Fruit fly (Drosophila melanogaster) whole organism, pupa: Measurements from ENCODE around the gene hydra.
A peak's percentile ranks its signal among the peaks of the same experiment; 100 is the strongest.

Experiments
- CG10348 ChIP-seq: fragments of 200-800 bp; sonication (Bioruptor generic); IDR thresholded peaks from 2 replicates; pipeline ENCODE4 v1.3.6; 2022; ENCODE audit warnings: missing biosample characterization, missing genetic modification characterization
- CG12605 ChIP-seq: fragments of 200-800 bp; sonication (Bioruptor generic); IDR thresholded peaks from 2 replicates; pipeline ENCODE4 v1.3.6; 2022; ENCODE audit warnings: missing biosample characterization, missing genetic modification characterization
- CG13204 ChIP-seq: fragments of 200-800 bp; sonication (Bioruptor generic); optimal IDR thresholded peaks from 2 replicates; lab custom pipeline; 2018; ENCODE audit warnings: missing biosample characterization, mild to moderate bottlenecking, missing genetic modification characterization, moderate library complexity
- CG14655 ChIP-seq: fragments of 200-800 bp; sonication (Bioruptor generic); optimal IDR thresholded peaks from 3 replicates; lab custom pipeline; 2017; ENCODE audit warnings: mild to moderate bottlenecking, missing biosample characterization, missing genetic modification reagents, missing genetic modification characterization
- CG15710 ChIP-seq: fragments of 200-800 bp; sonication (Bioruptor generic); optimal IDR thresholded peaks from 2 replicates; lab custom pipeline; 2018; ENCODE audit warnings: missing biosample characterization, mild to moderate bottlenecking, missing genetic modification characterization, moderate library complexity
- CG17806 ChIP-seq: fragments of 200-800 bp; sonication (Bioruptor generic); optimal IDR thresholded peaks from 2 replicates; lab custom pipeline; 2018; ENCODE audit warnings: missing biosample characterization, mild to moderate bottlenecking, missing genetic modification characterization, moderate library complexity
- CG32121 ChIP-seq: fragments of 200-800 bp; sonication (Bioruptor generic); IDR thresholded peaks from 2 replicates; pipeline ENCODE4 v1.3.6; 2022; ENCODE audit warnings: missing biosample characterization, missing genetic modification characterization
- CG34367 ChIP-seq: fragments of 200-800 bp; sonication (Bioruptor generic); optimal IDR thresholded peaks from 2 replicates; lab custom pipeline; 2018; ENCODE audit warnings: missing biosample characterization, mild to moderate bottlenecking, missing genetic modification characterization
- CG4496 ChIP-seq: fragments of 200-800 bp; sonication (Bioruptor generic); IDR thresholded peaks from 3 replicates; pipeline ENCODE4 v1.3.6; 2022; ENCODE audit warnings: missing biosample characterization, missing genetic modification characterization
- CG8159 ChIP-seq: fragments of 200-800 bp; sonication (Bioruptor generic); optimal IDR thresholded peaks from 3 replicates; lab custom pipeline; 2018; ENCODE audit warnings: missing biosample characterization, mild to moderate bottlenecking, missing genetic modification characterization, moderate library complexity
- CG8301 ChIP-seq: fragments of 200-800 bp; sonication (Bioruptor generic); optimal IDR thresholded peaks from 2 replicates; lab custom pipeline; 2018; ENCODE audit warnings: missing biosample characterization, mild to moderate bottlenecking, missing genetic modification characterization
- CG9948 ChIP-seq: fragments of 200-800 bp; sonication (Bioruptor generic); optimal IDR thresholded peaks from 2 replicates; lab custom pipeline; 2018; ENCODE audit warnings: missing biosample characterization, mild to moderate bottlenecking, missing genetic modification characterization, moderate library complexity
- D1 ChIP-seq: fragments of 200-800 bp; sonication (Bioruptor generic); optimal IDR thresholded peaks from 2 replicates; lab custom pipeline; 2018; ENCODE audit warnings: missing biosample characterization, mild to moderate bottlenecking, missing genetic modification characterization, moderate library complexity
- EcR ChIP-seq: fragments of 200-800 bp; sonication (Bioruptor generic); optimal IDR thresholded peaks from 3 replicates; lab custom pipeline; 2019; ENCODE audit warnings: missing biosample characterization, missing genetic modification characterization, mild to moderate bottlenecking, moderate library complexity, missing genetic modification reagents
- Ets98B ChIP-seq: fragments of 200-800 bp; sonication (Bioruptor generic); IDR thresholded peaks from 2 replicates; pipeline ENCODE4 v1.3.6; 2022; ENCODE audit warnings: missing biosample characterization, missing genetic modification characterization
- Pif1A ChIP-seq: fragments of 200-800 bp; sonication (Bioruptor generic); optimal IDR thresholded peaks from 3 replicates; lab custom pipeline; 2016; ENCODE audit warnings: missing biosample characterization, missing genetic modification characterization
- Pif1B ChIP-seq: fragments of 200-800 bp; sonication (Bioruptor generic); optimal IDR thresholded peaks from 3 replicates; lab custom pipeline; 2016; ENCODE audit warnings: missing biosample characterization, missing genetic modification characterization
- Snoo ChIP-seq: fragments of 200-800 bp; sonication (Bioruptor generic); optimal IDR thresholded peaks from 3 replicates; lab custom pipeline; 2017; ENCODE audit warnings: missing biosample characterization, mild to moderate bottlenecking, missing genetic modification characterization, inconsistent platforms
- fd96Ca ChIP-seq: fragments of 200-800 bp; sonication (Bioruptor generic); IDR thresholded peaks from 3 replicates; pipeline ENCODE4 v1.3.6; 2022; ENCODE audit warnings: missing biosample characterization, missing genetic modification characterization
- gl ChIP-seq: fragments of 200-800 bp; sonication (Bioruptor generic); optimal IDR thresholded peaks from 2 replicates; lab custom pipeline; 2018; ENCODE audit warnings: missing biosample characterization, mild to moderate bottlenecking, missing genetic modification characterization
- rn ChIP-seq: fragments of 200-800 bp; sonication (Bioruptor generic); IDR thresholded peaks from 2 replicates; pipeline ENCODE4 v1.3.6; 2022; ENCODE audit warnings: missing biosample characterization, missing genetic modification characterization

Gene hydra

dm6 chrX:20709682-20710081 is 32.8 kb upstream of the hydra start:
- TF ChIP-seq CG10348 (no peak), fd96Ca (GFP tag; lab: Robert Waterston, UW) (no peak), CG17806 (no peak), gl (tag; lab: Kevin White, UChicago) (no peak), CG4496 (GFP tag; lab: Robert Waterston, UW) (no peak), rn (no peak)
- TF ChIP-seq, all 21 proteins: peak for 0

dm6 chrX:20704337-20704736 is 27.5 kb upstream of the hydra start:
- TF ChIP-seq fd96Ca (GFP tag; lab: Robert Waterston, UW) (no peak), CG32121 (GFP tag; lab: Robert Waterston, UW) (no peak)

dm6 chrX:20702904-20703303 is 26.0 kb upstream of the hydra start:
- TF ChIP-seq CG14655 (GFP tag; lab: Kevin White, UChicago) (no peak), D1 (no peak), fd96Ca (GFP tag; lab: Robert Waterston, UW) (no peak), CG32121 (GFP tag; lab: Robert Waterston, UW) (no peak), CG8301 (tag; lab: Kevin White, UChicago) (no peak), CG34367 (tag; lab: Kevin White, UChicago) (no peak), CG15710 (tag; lab: Kevin White, UChicago) (no peak), EcR (GFP tag; lab: Kevin White, UChicago) (no peak), CG10348 (no peak), CG13204 (GFP tag; lab: Kevin White, UChicago) (no peak)

dm6 chrX:20693814-20694452 is 17.1 kb upstream of the hydra start:
- TF ChIP-seq CG32121 (GFP tag; lab: Robert Waterston, UW), result 0 out of 2 replicates have a peak, but pooled peaks have one; percentile 17
- no peak for TF ChIP-seq Ets98B (GFP tag; lab: Robert Waterston, UW)
- no peak for TF ChIP-seq CG4496 (GFP tag; lab: Robert Waterston, UW)
- peak; percentile 35 for TF ChIP-seq CG14655 (GFP tag; lab: Kevin White, UChicago)
- TF ChIP-seq CG13204 (GFP tag; lab: Kevin White, UChicago), result no peak
- TF ChIP-seq Snoo (tag; lab: Kevin White, UChicago), result no peak
- peak; percentile 3 for TF ChIP-seq CG8301 (tag; lab: Kevin White, UChicago)
- TF ChIP-seq CG10348, result no peak
- TF ChIP-seq Pif1A (GFP tag; lab: Kevin White, UChicago), result no peak

DNA sequence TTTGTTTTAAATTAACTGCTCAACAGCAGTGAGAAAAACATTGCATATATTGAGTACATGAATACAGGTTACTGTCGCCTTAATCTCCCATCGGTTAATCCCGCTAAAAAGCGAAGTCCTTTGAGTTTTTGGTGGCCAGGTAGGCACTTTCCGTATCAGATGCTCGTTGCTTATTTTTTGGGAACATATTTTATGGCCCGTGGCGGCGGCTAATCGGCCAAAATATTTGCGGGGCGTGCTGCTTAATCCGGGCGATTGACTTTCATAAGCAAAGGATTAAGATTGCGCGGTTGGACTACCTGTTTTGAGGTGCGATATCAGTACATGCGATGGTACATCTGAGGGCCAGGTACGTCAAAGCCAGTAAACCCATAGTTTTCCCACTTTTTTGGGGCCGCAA is 14.3 kb upstream of the hydra start:
- no peak for TF ChIP-seq CG8159 (tag; lab: Kevin White, UChicago)
- no peak for TF ChIP-seq EcR (GFP tag; lab: Kevin White, UChicago)
- no peak for TF ChIP-seq CG17806
- no peak for TF ChIP-seq CG8301 (tag; lab: Kevin White, UChicago)
- TF ChIP-seq CG12605 (GFP tag; lab: Robert Waterston, UW), result no peak
- TF ChIP-seq CG14655 (GFP tag; lab: Kevin White, UChicago), result no peak
- TF ChIP-seq CG34367 (tag; lab: Kevin White, UChicago), result no peak
- no peak for TF ChIP-seq rn
- TF ChIP-seq Ets98B (GFP tag; lab: Robert Waterston, UW), result no peak
- no peak for TF ChIP-seq CG4496 (GFP tag; lab: Robert Waterston, UW)
- no peak for TF ChIP-seq CG15710 (tag; lab: Kevin White, UChicago)
- no peak for TF ChIP-seq CG13204 (GFP tag; lab: Kevin White, UChicago)
- no peak for TF ChIP-seq D1
- TF ChIP-seq gl (tag; lab: Kevin White, UChicago), result no peak
- no peak for TF ChIP-seq Snoo (tag; lab: Kevin White, UChicago)
- TF ChIP-seq Pif1B (GFP tag; lab: Kevin White, UChicago), result no peak
- no peak for TF ChIP-seq CG9948 (tag; lab: Kevin White, UChicago)

dm6 chrX:20690454-20690853 is 13.6 kb upstream of the hydra start, which contains the start of gene run:
run (plus strand) TSS chrX:20690670.
- TF ChIP-seq CG10348, result no peak
- TF ChIP-seq CG8159 (tag; lab: Kevin White, UChicago), result no peak
- TF ChIP-seq CG32121 (GFP tag; lab: Robert Waterston, UW), result no peak
- TF ChIP-seq Pif1B (GFP tag; lab: Kevin White, UChicago), result no peak
- no peak for TF ChIP-seq Snoo (tag; lab: Kevin White, UChicago)
- TF ChIP-seq CG14655 (GFP tag; lab: Kevin White, UChicago), result no peak
- no peak for TF ChIP-seq CG9948 (tag; lab: Kevin White, UChicago)
- TF ChIP-seq gl (tag; lab: Kevin White, UChicago), result no peak
- TF ChIP-seq CG17806, result no peak
- no peak for TF ChIP-seq CG13204 (GFP tag; lab: Kevin White, UChicago)
- TF ChIP-seq Ets98B (GFP tag; lab: Robert Waterston, UW), result no peak
- TF ChIP-seq fd96Ca (GFP tag; lab: Robert Waterston, UW), result no peak
- no peak for TF ChIP-seq EcR (GFP tag; lab: Kevin White, UChicago)
- no peak for TF ChIP-seq CG34367 (tag; lab: Kevin White, UChicago)
